Worm (Caenorhabditis elegans): ENCODE data around the gene lron-2.

lron-2 gene

DNA sequence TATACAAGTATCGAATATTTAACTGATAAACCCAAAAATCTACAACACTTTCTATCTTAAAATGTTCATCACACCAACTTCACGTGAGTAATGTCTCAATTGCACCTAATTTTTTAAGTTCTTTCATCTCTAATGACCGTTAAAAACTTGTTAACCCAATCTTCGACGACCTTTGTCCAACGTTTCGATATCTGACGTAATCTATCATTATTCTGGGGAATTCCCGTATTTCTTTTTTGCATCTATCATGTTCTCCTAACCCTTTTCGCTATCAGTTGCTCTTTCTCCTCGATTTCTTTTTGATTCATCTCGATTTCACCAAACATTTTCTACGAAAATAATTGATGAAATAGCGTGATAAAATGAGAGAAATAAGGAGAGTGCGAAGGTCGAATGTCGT, 40.3 kb upstream of the lron-2 start (continued):
- TF ChIP-seq unc-30 (tag; optimal IDR thresholded peaks at IDR 0.05): no peak
- TF ChIP-seq ceh-90 (tag; optimal IDR thresholded peaks at IDR 0.05): no peak
- no peak for TF ChIP-seq skn-1 (tag; optimal IDR thresholded peaks at IDR 0.05)
- TF ChIP-seq mep-1 (tag; optimal IDR thresholded peaks at IDR 0.05): peak; percentile 4
- no peak for TF ChIP-seq ets-5 (GFP tag; IDR thresholded peaks at IDR 0.05)

- TF ChIP-seq lin-14 (GFP tag; optimal IDR thresholded peaks at IDR 0.05) (no peak), grh-1 (GFP tag; IDR thresholded peaks at IDR 0.05) (no peak), nhr-84 (tag; optimal IDR thresholded peaks at IDR 0.05) (no peak), nhr-71 (tag; optimal IDR thresholded peaks at IDR 0.05) (no peak), fkh-4 (tag; optimal IDR thresholded peaks at IDR 0.05; ENCODE audit: borderline replicate concordance) (no peak), egl-27 (tag; optimal IDR thresholded peaks at IDR 0.05) (no peak), mdl-1 (tag; optimal IDR thresholded peaks at IDR 0.05) (no peak), pax-3 (tag; optimal IDR thresholded peaks at IDR 0.05) (no peak), zip-4 (GFP tag; optimal IDR thresholded peaks at IDR 0.05) (no peak), pqm-1 (tag; optimal IDR thresholded peaks at IDR 0.05) (no peak), lin-35 (GFP tag; optimal IDR thresholded peaks at IDR 0.05) (no peak), fos-1 (tag; optimal IDR thresholded peaks at IDR 0.05) (no peak), unc-130 (tag; optimal IDR thresholded peaks at IDR 0.05) (no peak), tbx-2 (tag; optimal IDR thresholded peaks at IDR 0.05) (no peak), nhr-19 (GFP tag; conservative IDR thresholded peaks at IDR 0.05) (no peak), ceh-82 (tag; optimal IDR thresholded peaks at IDR 0.05) (no peak), fkh-8 (tag; optimal IDR thresholded peaks at IDR 0.05) (no peak), elt-2 (tag; optimal IDR thresholded peaks at IDR 0.05) (no peak), nhr-85 (tag) (no peak), blmp-1 (tag; optimal IDR thresholded peaks at IDR 0.05) (no peak)
These were observed 39.5 kb upstream of the lron-2 start for ce11 chrV:9326903-9327302.

DNA sequence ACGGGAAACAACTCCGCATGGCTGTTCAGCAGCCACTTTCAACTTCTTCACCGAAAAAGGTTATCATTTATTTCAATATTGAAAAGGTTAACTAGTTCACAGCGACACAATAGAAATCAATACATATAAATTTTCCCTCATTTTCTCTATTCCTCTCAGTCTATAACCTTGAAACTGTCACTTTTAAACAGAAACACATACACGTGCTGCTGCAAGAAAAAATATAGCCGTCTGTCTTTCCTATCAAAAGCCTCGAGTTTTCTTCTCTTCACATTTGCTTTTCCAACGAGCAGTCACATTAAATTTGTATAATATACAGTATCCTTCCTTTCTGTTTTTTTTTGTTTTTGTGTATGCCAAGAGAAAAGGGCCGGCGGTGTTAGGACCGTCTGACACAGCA, 36.8 kb upstream of the lron-2 start:
- peak; percentile 64 for TF ChIP-seq blmp-1 (tag; optimal IDR thresholded peaks at IDR 0.05)
- peak in 1 of 2 experiments; percentile 11 for TF ChIP-seq lin-35 (GFP tag; optimal IDR thresholded peaks at IDR 0.05)
- TF ChIP-seq elt-3 (tag; optimal IDR thresholded peaks at IDR 0.05): peak in 1 of 6 experiments; percentile 2
- TF ChIP-seq nhr-20 (tag; optimal IDR thresholded peaks at IDR 0.05): peak; percentile 3
- peak; percentile 56 for TF ChIP-seq nhr-85 (tag)
- TF ChIP-seq C04F5.9 (tag; optimal IDR thresholded peaks at IDR 0.05): no peak
- TF ChIP-seq alr-1 (tag; optimal IDR thresholded peaks at IDR 0.05; ENCODE audit: borderline replicate concordance): no peak
- TF ChIP-seq lin-14 (GFP tag; optimal IDR thresholded peaks at IDR 0.05): peak; percentile 35
- peak; percentile 39 for TF ChIP-seq mep-1 (tag; optimal IDR thresholded peaks at IDR 0.05)
- no peak for TF ChIP-seq ces-1 (GFP tag; optimal IDR thresholded peaks at IDR 0.05)
- no peak for TF ChIP-seq tlp-1 (tag; optimal IDR thresholded peaks at IDR 0.05)
- TF ChIP-seq nhr-84 (tag; optimal IDR thresholded peaks at IDR 0.05): no peak
- TF ChIP-seq aha-1 (tag; optimal IDR thresholded peaks at IDR 0.05): no peak

- TF ChIP-seq egl-27 (tag; optimal IDR thresholded peaks at IDR 0.05): no peak
- no peak for TF ChIP-seq mef-2 (tag; optimal IDR thresholded peaks at IDR 0.05)
- no peak for TF ChIP-seq lin-35 (GFP tag; optimal IDR thresholded peaks at IDR 0.05)
- TF ChIP-seq ztf-11 (tag; optimal IDR thresholded peaks at IDR 0.05): no peak
- no peak for TF ChIP-seq nhr-76 (tag; optimal IDR thresholded peaks at IDR 0.05)
- TF ChIP-seq jun-1 (tag; optimal IDR thresholded peaks at IDR 0.05): no peak
- TF ChIP-seq mab-9 (GFP tag; IDR thresholded peaks at IDR 0.05): no peak
These were observed 35.5 kb upstream of the lron-2 start, which contains the start of gene tag-153 for ce11 chrV:9322886-9323285. Gene tag-153 (plus strand): TSS chrV:9323085.
